Fruit fly (Drosophila melanogaster): Measurements from ENCODE around the gene CG11345.

DNA sequence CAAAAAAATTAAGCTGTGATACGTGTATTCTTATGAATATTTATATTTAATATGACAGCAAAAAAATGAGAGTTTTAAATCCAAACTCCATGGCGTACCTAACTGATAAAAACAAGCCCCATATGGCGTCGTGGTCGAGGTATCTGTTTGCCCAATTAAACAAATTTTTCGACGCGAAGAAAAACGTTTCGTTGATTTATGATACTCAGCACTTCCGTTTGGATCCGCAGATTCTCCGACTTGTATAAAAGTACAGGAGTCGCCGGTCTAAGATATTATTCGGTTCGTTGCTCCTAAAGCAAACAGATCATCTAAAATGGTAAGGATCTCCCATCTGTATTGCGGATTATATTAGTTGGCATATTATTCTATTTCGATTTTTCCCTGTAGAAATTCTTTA is 13.5 kb upstream of the CG11345 start, which contains the start of gene CG32248:
- no peak for TF ChIP-seq stc (GFP tag; IDR thresholded peaks at IDR 0.05)
- TF ChIP-seq Spps (tag; optimal IDR thresholded peaks at IDR 0.05) = no peak
- TF ChIP-seq Hr78 (GFP tag; optimal IDR thresholded peaks at IDR 0.05) = no peak
- TF ChIP-seq CG18619 (GFP tag; optimal IDR thresholded peaks at IDR 0.05) = no peak
- no peak for TF ChIP-seq CG31388 (GFP tag; optimal IDR thresholded peaks at IDR 0.05)
- no peak for TF ChIP-seq psq (GFP tag; optimal IDR thresholded peaks at IDR 0.05)
- TF ChIP-seq CG2202 (tag; optimal IDR thresholded peaks at IDR 0.05) = no peak
- TF ChIP-seq crp (GFP tag; optimal IDR thresholded peaks at IDR 0.05) = no peak
- TF ChIP-seq CG12071 (GFP tag; optimal IDR thresholded peaks at IDR 0.05) = no peak
- no peak for TF ChIP-seq NC2β (GFP tag; optimal IDR thresholded peaks at IDR 0.05)
- TF ChIP-seq Atf6 (GFP tag; IDR thresholded peaks at IDR 0.05) = no peak
- no peak for TF ChIP-seq CG6791 (GFP tag; IDR thresholded peaks at IDR 0.05; ENCODE audit: partially characterized antibody)
